Fruit fly (Drosophila melanogaster) whole organism, embryonic: ENCODE results near the gene Vps37B.
A peak's percentile ranks its signal among the peaks of the same experiment; 100 is the strongest.

Experiments
- B-H1 ChIP-seq: fragments of 200-800 bp; sonication (Bioruptor generic); IDR thresholded peaks from 3 replicates; pipeline ENCODE4 v1.3.6; 2022; ENCODE audit warnings: missing biosample characterization, missing genetic modification characterization
- Bdp1 ChIP-seq: fragments of 200-800 bp; sonication (Bioruptor generic); optimal IDR thresholded peaks from 3 replicates; lab custom pipeline; 2016; ENCODE audit warnings: missing biosample characterization, missing genetic modification characterization
- CG11085 ChIP-seq: fragments of 200-800 bp; sonication (Bioruptor generic); IDR thresholded peaks from 2 replicates; pipeline ENCODE4 v1.3.6; 2022; ENCODE audit warnings: missing biosample characterization, missing genetic modification characterization
- CG12769 ChIP-seq: fragments of 200-800 bp; sonication (Bioruptor generic); optimal IDR thresholded peaks from 2 replicates; lab custom pipeline; 2019; ENCODE audit warnings: missing biosample characterization, mild to moderate bottlenecking, missing genetic modification characterization, moderate library complexity
- CG15011 ChIP-seq: fragments of 200-800 bp; sonication (Bioruptor generic); optimal IDR thresholded peaks from 3 replicates; lab custom pipeline; 2018; ENCODE audit warnings: missing biosample characterization, mild to moderate bottlenecking, missing genetic modification characterization
- CG15479 ChIP-seq: fragments of 200-800 bp; sonication (Bioruptor generic); optimal IDR thresholded peaks from 3 replicates; lab custom pipeline; 2019; ENCODE audit warnings: missing biosample characterization, mild to moderate bottlenecking, missing genetic modification characterization, moderate library complexity
- CG15514 ChIP-seq: fragments of 200-800 bp; sonication (Bioruptor generic); optimal IDR thresholded peaks from 3 replicates; lab custom pipeline; 2017; ENCODE audit warnings: missing biosample characterization, missing genetic modification characterization, mild to moderate bottlenecking, moderate library complexity, missing genetic modification reagents
- CG17912 ChIP-seq: fragments of 200-800 bp; sonication (Bioruptor generic); optimal IDR thresholded peaks from 2 replicates; lab custom pipeline; 2018; ENCODE audit warnings: missing biosample characterization, mild to moderate bottlenecking, missing genetic modification characterization
- CG2129 ChIP-seq: fragments of 200-800 bp; sonication (Bioruptor generic); IDR thresholded peaks from 2 replicates; pipeline ENCODE4 v1.3.6; 2022; ENCODE audit warnings: missing biosample characterization, missing genetic modification characterization; ENCODE audit not compliant: partially characterized antibody
- CG2199 ChIP-seq: fragments of 200-800 bp; sonication (Bioruptor generic); IDR thresholded peaks from 3 replicates; pipeline ENCODE4 v1.3.6; 2022; ENCODE audit warnings: missing biosample characterization, missing genetic modification characterization
- CG30403 ChIP-seq: fragments of 200-800 bp; sonication (Bioruptor generic); optimal IDR thresholded peaks from 3 replicates; lab custom pipeline; 2016; ENCODE audit warnings: missing biosample characterization, missing genetic modification characterization
- CG34376 ChIP-seq: fragments of 200-800 bp; sonication (Bioruptor generic); optimal IDR thresholded peaks from 2 replicates; lab custom pipeline; 2018; ENCODE audit warnings: missing biosample characterization, mild to moderate bottlenecking, missing genetic modification characterization
- CG34422 ChIP-seq: fragments of 200-800 bp; sonication (Bioruptor generic); IDR thresholded peaks from 3 replicates; pipeline ENCODE4 v1.3.6; 2022; ENCODE audit warnings: missing biosample characterization, missing genetic modification characterization
- CG4854 ChIP-seq: fragments of 200-800 bp; sonication (Bioruptor generic); optimal IDR thresholded peaks from 2 replicates; lab custom pipeline; 2016; ENCODE audit warnings: missing biosample characterization, missing genetic modification characterization, inconsistent platforms
- CG7271 ChIP-seq: fragments of 200-800 bp; sonication (Bioruptor generic); optimal IDR thresholded peaks from 2 replicates; lab custom pipeline; 2018; ENCODE audit warnings: missing biosample characterization, mild to moderate bottlenecking, missing genetic modification characterization, moderate library complexity
- CG7745 ChIP-seq: fragments of 200-800 bp; sonication (Bioruptor generic); optimal IDR thresholded peaks from 2 replicates; lab custom pipeline; 2018; ENCODE audit warnings: missing biosample characterization, mild to moderate bottlenecking, missing genetic modification characterization, moderate library complexity
- CG7786 ChIP-seq: fragments of 200-800 bp; sonication (Bioruptor generic); optimal IDR thresholded peaks from 2 replicates; lab custom pipeline; 2016; ENCODE audit warnings: missing biosample characterization, missing genetic modification characterization
- CG8478 ChIP-seq: fragments of >200 bp; optimal IDR thresholded peaks from 2 replicates; lab custom pipeline; 2018
- CG8944 ChIP-seq: fragments of 200-800 bp; sonication (Bioruptor generic); optimal IDR thresholded peaks from 3 replicates; lab custom pipeline; 2016; ENCODE audit warnings: missing biosample characterization, missing genetic modification characterization
- CG9609 ChIP-seq: fragments of 200-800 bp; sonication (Bioruptor generic); optimal IDR thresholded peaks from 3 replicates; lab custom pipeline; 2016; ENCODE audit warnings: missing biosample characterization, missing genetic modification characterization
- CrebB ChIP-seq: fragments of 200-800 bp; sonication (Bioruptor generic); optimal IDR thresholded peaks from 3 replicates; lab custom pipeline; 2018; ENCODE audit warnings: missing biosample characterization, mild to moderate bottlenecking, missing genetic modification characterization
- Dad ChIP-seq: fragments of 200-800 bp; sonication (Bioruptor generic); optimal IDR thresholded peaks from 3 replicates; lab custom pipeline; 2016; ENCODE audit warnings: missing biosample characterization, missing genetic modification characterization
- Dfd ChIP-seq, 2 experiments: fragments of >200 bp; optimal IDR thresholded peaks; 2 replicates each; lab custom pipeline; 2017; ENCODE audit warnings: missing biosample characterization in 2 of 2, missing genetic modification characterization in 2 of 2
- Doc3 ChIP-seq: fragments of 200-800 bp; sonication (Bioruptor generic); IDR thresholded peaks from 3 replicates; pipeline ENCODE4 v1.3.6; 2022; ENCODE audit warnings: missing biosample characterization, missing genetic modification characterization; ENCODE audit not compliant: partially characterized antibody
- Ets97D ChIP-seq: fragments of 200-800 bp; sonication (Bioruptor generic); optimal IDR thresholded peaks from 3 replicates; lab custom pipeline; 2016; ENCODE audit warnings: missing biosample characterization, missing genetic modification characterization
- HLH3B ChIP-seq: fragments of 200-800 bp; sonication (Bioruptor generic); IDR thresholded peaks from 2 replicates; pipeline ENCODE4 v1.3.6; 2022; ENCODE audit warnings: missing biosample characterization, missing genetic modification characterization
- HLH4C ChIP-seq: fragments of 200-800 bp; sonication (Bioruptor generic); IDR thresholded peaks from 3 replicates; pipeline ENCODE4 v1.3.6; 2022; ENCODE audit warnings: missing biosample characterization, missing genetic modification characterization; ENCODE audit not compliant: partially characterized antibody
- HLH54F ChIP-seq: fragments of 200-800 bp; sonication (Bioruptor generic); optimal IDR thresholded peaks from 3 replicates; lab custom pipeline; 2016; ENCODE audit warnings: missing biosample characterization, missing genetic modification characterization
- Hmx ChIP-seq: fragments of 200-800 bp; sonication (Bioruptor generic); optimal IDR thresholded peaks from 2 replicates; lab custom pipeline; 2016; ENCODE audit warnings: missing biosample characterization, missing genetic modification characterization
- MBD-R2 ChIP-seq: fragments of 200-800 bp; sonication (Bioruptor generic); IDR thresholded peaks from 2 replicates; pipeline ENCODE4 v1.3.6; 2022; ENCODE audit warnings: missing biosample characterization, missing genetic modification characterization
- Med ChIP-seq: fragments of 200-800 bp; sonication (Bioruptor generic); peaks from one replicate; lab custom pipeline; 2016; ENCODE audit warnings: missing biosample characterization, missing genetic modification characterization, mild to moderate bottlenecking, inconsistent platforms, moderate library complexity
- Rfx ChIP-seq: fragments of 200-800 bp; sonication (Bioruptor generic); IDR thresholded peaks from 2 replicates; pipeline ENCODE4 v1.3.6; 2022; ENCODE audit warnings: missing biosample characterization, missing genetic modification characterization
- Taf1 ChIP-seq: fragments of 200-800 bp; sonication (Bioruptor generic); IDR thresholded peaks from 2 replicates; pipeline ENCODE4 v1.3.6; 2022; ENCODE audit warnings: missing biosample characterization, missing genetic modification characterization
- bowl ChIP-seq: fragments of 200-800 bp; sonication (Bioruptor generic); IDR thresholded peaks from 2 replicates; pipeline ENCODE4 v1.3.6; 2022; ENCODE audit warnings: missing biosample characterization, missing genetic modification characterization
- br ChIP-seq: fragments of >200 bp; optimal IDR thresholded peaks from 2 replicates; lab custom pipeline; 2017
- dimm ChIP-seq: fragments of 200-800 bp; sonication (Bioruptor generic); IDR thresholded peaks from 2 replicates; pipeline ENCODE4 v1.3.6; 2022; ENCODE audit warnings: missing biosample characterization, missing genetic modification characterization
- dmrt11E ChIP-seq: fragments of 200-800 bp; sonication (Bioruptor generic); optimal IDR thresholded peaks from 3 replicates; lab custom pipeline; 2018; ENCODE audit warnings: missing biosample characterization, mild to moderate bottlenecking, missing genetic modification characterization, moderate library complexity
- gce ChIP-seq: fragments of 200-800 bp; sonication (Bioruptor generic); IDR thresholded peaks from 3 replicates; pipeline ENCODE4 v1.3.6; 2022; ENCODE audit warnings: missing biosample characterization, missing genetic modification characterization
- gfzf ChIP-seq: fragments of 200-800 bp; sonication (Bioruptor generic); optimal IDR thresholded peaks from 2 replicates; lab custom pipeline; 2016; ENCODE audit warnings: missing biosample characterization, mild to moderate bottlenecking, missing genetic modification characterization, moderate library complexity
- gro ChIP-seq: fragments of 200-800 bp; sonication (Bioruptor generic); optimal IDR thresholded peaks from 2 replicates; lab custom pipeline; 2016; ENCODE audit warnings: missing biosample characterization, missing genetic modification characterization
- kah ChIP-seq: fragments of 200-800 bp; sonication (Bioruptor generic); optimal IDR thresholded peaks from 2 replicates; lab custom pipeline; 2018; ENCODE audit warnings: missing biosample characterization, mild to moderate bottlenecking, missing genetic modification characterization
- lola ChIP-seq, 3 experiments: fragments of >200 bp in 2 of 3; fragments of 200-800 bp in 1 of 3; sonication (Bioruptor generic) in 1 of 3; optimal IDR thresholded peaks; 2 replicates each; lab custom pipeline; 2017 to 2019; ENCODE audit warnings: missing biosample characterization in 3 of 3, missing genetic modification characterization in 3 of 3, mild to moderate bottlenecking in 1 of 3, moderate library complexity in 1 of 3
- mirr ChIP-seq: fragments of 200-800 bp; sonication (Bioruptor generic); optimal IDR thresholded peaks from 3 replicates; lab custom pipeline; 2018; ENCODE audit warnings: missing biosample characterization, mild to moderate bottlenecking, missing genetic modification characterization
- onecut ChIP-seq: fragments of 200-800 bp; sonication (Bioruptor generic); IDR thresholded peaks from 2 replicates; pipeline ENCODE4 v1.3.6; 2022; ENCODE audit warnings: missing biosample characterization, missing genetic modification characterization
- pita ChIP-seq: fragments of 200-800 bp; sonication (Bioruptor generic); optimal IDR thresholded peaks from 2 replicates; lab custom pipeline; 2017; ENCODE audit warnings: missing biosample characterization, mild to moderate bottlenecking, missing genetic modification characterization
- row ChIP-seq: fragments of 200-800 bp; sonication (Bioruptor generic); IDR thresholded peaks from 3 replicates; pipeline ENCODE4 v1.3.6; 2022; ENCODE audit warnings: missing biosample characterization, missing genetic modification characterization
- scrt ChIP-seq: fragments of 200-800 bp; sonication (Bioruptor generic); optimal IDR thresholded peaks from 2 replicates; lab custom pipeline; 2018; ENCODE audit warnings: missing biosample characterization, mild to moderate bottlenecking, missing genetic modification characterization, moderate library complexity
- sima ChIP-seq: fragments of 200-800 bp; sonication (Bioruptor generic); optimal IDR thresholded peaks from 2 replicates; lab custom pipeline; 2016; ENCODE audit warnings: missing biosample characterization, missing genetic modification characterization
- slbo ChIP-seq: fragments of 200-800 bp; sonication (Bioruptor generic); IDR thresholded peaks from 2 replicates; pipeline ENCODE4 v1.3.6; 2022; ENCODE audit warnings: missing biosample characterization, missing genetic modification characterization
- ssp ChIP-seq: fragments of 200-800 bp; sonication (Bioruptor generic); IDR thresholded peaks from 2 replicates; pipeline ENCODE4 v1.3.6; 2022; ENCODE audit warnings: missing biosample characterization, missing genetic modification characterization
- sug ChIP-seq: fragments of 200-800 bp; optimal IDR thresholded peaks from 2 replicates; lab custom pipeline; 2019; ENCODE audit warnings: missing biosample characterization, mild to moderate bottlenecking, missing genetic modification characterization, moderate library complexity

Gene Vps37B

dm6 chr3R:5251243-5251865 is 25.4 kb downstream of the Vps37B start, which contains the start of gene CtsF (continued):
- peak; percentile 89 for TF ChIP-seq CG15514 (GFP tag; lab: Kevin White, UChicago)
- peak; percentile 57 for TF ChIP-seq gro (GFP tag; lab: Kevin White, UChicago)
- peak; percentile 88 for TF ChIP-seq Med (GFP tag; lab: Kevin White, UChicago)
- TF ChIP-seq B-H1 (GFP tag; lab: Robert Waterston, UW) = no peak
- peak; percentile 39 for TF ChIP-seq CG15479
- TF ChIP-seq CrebB (tag; lab: Kevin White, UChicago) = peak; percentile 28
- no peak for TF ChIP-seq CG11085 (GFP tag; lab: Robert Waterston, UW)
- TF ChIP-seq dmrt11E = no peak
- TF ChIP-seq CG7786 (GFP tag; lab: Kevin White, UChicago) = no peak
- TF ChIP-seq dimm (GFP tag; lab: Robert Waterston, UW) = no peak
- no peak for TF ChIP-seq sima
- TF ChIP-seq gce (GFP tag; lab: Robert Waterston, UW) = no peak
- TF ChIP-seq onecut = no peak; the same call in 1 of the 2 replicates
- peak; percentile 85; the same call in 1 of the 3 replicates for TF ChIP-seq CG34422 (GFP tag; lab: Robert Waterston, UW)
- peak; percentile 1 for TF ChIP-seq Dad (GFP tag; lab: Kevin White, UChicago)
- TF ChIP-seq CG12769 (tag; lab: Kevin White, UChicago) = peak; percentile 84
- no peak for TF ChIP-seq Bdp1 (GFP tag; lab: Kevin White, UChicago)
- 0 out of 3 replicates have a peak, but pooled peaks have one; percentile 13 for TF ChIP-seq CG2199 (GFP tag; lab: Robert Waterston, UW)
- TF ChIP-seq kah (GFP tag; lab: Kevin White, UChicago) = peak; percentile 55
- TF ChIP-seq CG9609 (GFP tag; lab: Kevin White, UChicago) = no peak
- peak; percentile 69 for TF ChIP-seq sug (tag; lab: Kevin White, UChicago)
- no peak for TF ChIP-seq HLH3B (GFP tag; lab: Robert Waterston, UW)
- TF ChIP-seq row (GFP tag; lab: Robert Waterston, UW) = peak; percentile 57; the same call in 1 of the 3 replicates
- no peak for TF ChIP-seq pita (GFP tag; lab: Kevin White, UChicago)
- no peak for TF ChIP-seq bowl (GFP tag; lab: Robert Waterston, UW)
- no peak for TF ChIP-seq CG7271 (tag; lab: Kevin White, UChicago)
- TF ChIP-seq CG15011 (GFP tag; lab: Kevin White, UChicago) = no peak
- TF ChIP-seq CG17912 (GFP tag; lab: Kevin White, UChicago) = no peak
- TF ChIP-seq CG34376 (GFP tag; lab: Kevin White, UChicago) = peak; percentile 42
- peak; percentile 97 for TF ChIP-seq Doc3
- no peak for TF ChIP-seq Taf1 (GFP tag; lab: Robert Waterston, UW)
- peak; percentile 36; the same call in 1 of the 2 replicates for TF ChIP-seq slbo (GFP tag; lab: Robert Waterston, UW)
- no peak for TF ChIP-seq CG30403
- no peak for TF ChIP-seq CG7745 (tag; lab: Kevin White, UChicago)
- TF ChIP-seq Hmx (GFP tag; lab: Kevin White, UChicago) = no peak
- TF ChIP-seq lola (GFP tag; optimal IDR thresholded peaks at IDR 0.05; lab: Kevin White, UChicago) = no peak
- no peak for TF ChIP-seq CG4854 (GFP tag; lab: Kevin White, UChicago)
- peak; percentile 13 for TF ChIP-seq HLH54F (GFP tag; lab: Kevin White, UChicago)
- TF ChIP-seq scrt (GFP tag; lab: Kevin White, UChicago) = peak; percentile 94
- peak; percentile 17 for TF ChIP-seq mirr (GFP tag; lab: Kevin White, UChicago)
- TF ChIP-seq Ets97D (GFP tag; lab: Kevin White, UChicago) = peak; percentile 74
- TF ChIP-seq CG8944 = no peak
- TF ChIP-seq HLH4C (GFP tag; lab: Robert Waterston, UW) = peak; percentile 100
- TF ChIP-seq MBD-R2 (GFP tag; lab: Robert Waterston, UW) = peak; percentile 70
- peak; percentile 60 for TF ChIP-seq Rfx (GFP tag; lab: Robert Waterston, UW)
- TF ChIP-seq CG2129 (GFP tag; lab: Robert Waterston, UW) = peak; percentile 93
- peak; percentile 93 for TF ChIP-seq CG8478 (lab: Kevin White, UChicago)
- TF ChIP-seq br = no peak
- peak; percentile 41 for TF ChIP-seq gfzf (GFP tag; lab: Kevin White, UChicago)
- 0 out of 2 replicates have a peak, but pooled peaks have one; percentile 20 for TF ChIP-seq ssp
- no peak for TF ChIP-seq Dfd (GFP tag; optimal IDR thresholded peaks at IDR 0.05; lab: Kevin White, UChicago)
